In the genomic region with DNA sequence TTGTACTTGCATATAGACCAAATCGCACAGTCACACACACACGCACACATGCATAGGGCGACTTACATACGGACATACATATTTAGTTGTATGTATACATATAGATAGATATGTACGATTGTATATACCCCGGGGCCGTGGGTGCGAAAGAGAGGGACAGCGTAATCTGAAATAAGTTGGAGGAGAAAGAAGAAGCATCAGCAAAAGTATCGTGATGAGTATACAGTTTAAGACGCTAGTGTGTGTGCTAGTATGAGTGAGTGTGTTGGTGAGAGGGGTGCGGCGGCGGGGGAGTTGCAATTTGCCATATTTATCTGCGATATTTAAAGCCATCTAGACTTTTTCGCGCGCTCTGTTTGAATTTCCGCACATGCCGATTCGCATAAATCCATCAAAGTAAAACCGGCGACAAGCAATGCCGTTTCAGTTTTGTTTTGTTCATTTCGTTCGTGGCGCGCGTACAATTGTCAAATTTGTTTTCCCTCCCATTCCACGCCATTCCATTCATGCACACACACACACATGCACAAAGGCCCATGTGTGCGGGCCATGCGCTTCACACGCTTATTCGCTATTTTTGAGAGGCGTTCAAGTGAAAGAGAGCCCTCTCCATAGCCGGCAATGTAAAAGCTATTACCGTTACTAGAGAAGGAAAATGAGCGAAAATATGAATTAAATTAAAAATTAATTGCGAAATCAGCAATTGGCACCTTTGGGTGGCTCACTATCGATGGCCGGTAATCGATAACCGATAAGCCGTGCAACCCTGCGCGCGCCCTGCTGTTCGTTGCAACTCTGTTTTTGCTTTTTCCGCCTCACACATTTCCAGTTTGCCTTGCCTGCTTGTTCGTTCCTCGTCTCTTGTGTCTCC, we compare ENCODE assay signal across 1 fruit fly cellular context.
TF ChIP-seq lines count a peak whose summit lies in the region.

No protein-coding gene starts in this region.

TF ChIP-seq in whole organism, embryonic, 481 proteins besides CTCF, POLR2A, EP300 and RAD21 (continued from another document):
- TF ChIP-seq Aef1 (GFP tag; IDR thresholded peaks at IDR 0.05; lab: Robert Waterston, UW) (0 out of 3 replicates have a peak, but pooled peaks have one; percentile 9), amos (GFP tag; IDR thresholded peaks at IDR 0.05; lab: Robert Waterston, UW; ENCODE audit: partially characterized antibody) (peak; percentile 79), otp (GFP tag; IDR thresholded peaks at IDR 0.05; lab: Robert Waterston, UW) (peak; percentile 91), az2 (GFP tag; optimal IDR thresholded peaks at IDR 0.05; lab: Kevin White, UChicago) (peak; percentile 68), CG17385 (GFP tag; optimal IDR thresholded peaks at IDR 0.05; lab: Kevin White, UChicago) (peak; percentile 94), CG7556 (GFP tag; optimal IDR thresholded peaks at IDR 0.05; lab: Kevin White, UChicago) (peak; percentile 60), Fer3 (tag; optimal IDR thresholded peaks at IDR 0.05; lab: Kevin White, UChicago) (peak; percentile 81), slou (GFP tag; optimal IDR thresholded peaks at IDR 0.05; lab: Kevin White, UChicago) (peak; percentile 69), wdn (GFP tag; IDR thresholded peaks at IDR 0.05; lab: Robert Waterston, UW) (peak; percentile 67), sug (tag; optimal IDR thresholded peaks at IDR 0.05; lab: Kevin White, UChicago) (peak; percentile 78), ewg (GFP tag; optimal IDR thresholded peaks at IDR 0.05; lab: Kevin White, UChicago) (peak; percentile 90), CG11723 (GFP tag; optimal IDR thresholded peaks at IDR 0.05; lab: Kevin White, UChicago) (peak; percentile 88), cato (GFP tag; optimal IDR thresholded peaks at IDR 0.05; lab: Kevin White, UChicago; ENCODE audit: borderline replicate concordance) (peak; percentile 52), mld (GFP tag; IDR thresholded peaks at IDR 0.05; lab: Robert Waterston, UW; ENCODE audit: partially characterized antibody) (peak; percentile 78; the same call in 2 of the 3 replicates), CG4328 (GFP tag; optimal IDR thresholded peaks at IDR 0.05; lab: Kevin White, UChicago) (peak; percentile 94), CG6813 (GFP tag; optimal IDR thresholded peaks at IDR 0.05; lab: Kevin White, UChicago) (peak; percentile 87), ara (GFP tag; IDR thresholded peaks at IDR 0.05; lab: Robert Waterston, UW) (peak; percentile 75), BtbVII (GFP tag; optimal IDR thresholded peaks at IDR 0.05; lab: Kevin White, UChicago) (peak; percentile 90), ems (GFP tag; optimal IDR thresholded peaks at IDR 0.05; lab: Kevin White, UChicago) (peak; percentile 74), CG3838 (GFP tag; optimal IDR thresholded peaks at IDR 0.05; lab: Kevin White, UChicago) (peak; percentile 46), sqz (GFP tag; optimal IDR thresholded peaks at IDR 0.05; lab: Kevin White, UChicago) (peak; percentile 91), cas (GFP tag; IDR thresholded peaks at IDR 0.05; lab: Robert Waterston, UW) (peak; percentile 74; the same call in 1 of the 2 replicates), ro (GFP tag; IDR thresholded peaks at IDR 0.05; lab: Robert Waterston, UW) (no peak), dmrt99B (tag; optimal IDR thresholded peaks at IDR 0.05; lab: Kevin White, UChicago) (peak; percentile 66), Optix (GFP tag; IDR thresholded peaks at IDR 0.05; lab: Robert Waterston, UW) (peak; percentile 67; the same call in 2 of the 3 replicates), CG9817 (tag; optimal IDR thresholded peaks at IDR 0.05; lab: Kevin White, UChicago) (peak; percentile 74), salm (tag; optimal IDR thresholded peaks at IDR 0.05; lab: Kevin White, UChicago) (peak; percentile 70), trem (tag; optimal IDR thresholded peaks at IDR 0.05; lab: Kevin White, UChicago) (peak; percentile 77), Ssrp (tag; optimal IDR thresholded peaks at IDR 0.05; lab: Kevin White, UChicago) (peak; percentile 15), chn (GFP tag; optimal IDR thresholded peaks at IDR 0.05; lab: Kevin White, UChicago) (peak; percentile 86), CG17912 (GFP tag; optimal IDR thresholded peaks at IDR 0.05; lab: Kevin White, UChicago) (peak; percentile 91), C15 (GFP tag; IDR thresholded peaks at IDR 0.05; lab: Robert Waterston, UW) (peak; percentile 50; the same call in 1 of the 3 replicates), CG7271 (tag; optimal IDR thresholded peaks at IDR 0.05; lab: Kevin White, UChicago) (peak; percentile 87), sd (tag; optimal IDR thresholded peaks at IDR 0.05; lab: Kevin White, UChicago) (peak; percentile 39), CG32772 (GFP tag; IDR thresholded peaks at IDR 0.05; lab: Robert Waterston, UW) (peak; percentile 56; the same call in 1 of the 2 replicates), CG17802 (tag; optimal IDR thresholded peaks at IDR 0.05; lab: Kevin White, UChicago) (peak; percentile 54), ab (GFP tag; optimal IDR thresholded peaks at IDR 0.05; lab: Kevin White, UChicago) (peak; percentile 30), CG10565 (GFP tag; optimal IDR thresholded peaks at IDR 0.05; lab: Kevin White, UChicago) (no peak), B-H2 (GFP tag; optimal IDR thresholded peaks at IDR 0.05; lab: Kevin White, UChicago) (peak; percentile 91)
